Fruit fly (Drosophila melanogaster) whole organism, embryonic: ENCODE results near the gene Jhbp7.
A peak's percentile ranks its signal among the peaks of the same experiment; 100 is the strongest.

Source experiments
- CG10321 ChIP-seq: fragments of 200-800 bp; sonication (Bioruptor generic); IDR thresholded peaks from 2 replicates; pipeline ENCODE4 v1.3.6; 2022; ENCODE audit warnings: missing biosample characterization, missing genetic modification characterization
- CG10654 ChIP-seq: fragments of 200-800 bp; sonication (Bioruptor generic); optimal IDR thresholded peaks from 2 replicates; lab custom pipeline; 2016; ENCODE audit warnings: missing biosample characterization, missing genetic modification characterization
- CG11398 ChIP-seq: fragments of 200-800 bp; sonication (Bioruptor generic); optimal IDR thresholded peaks from 2 replicates; lab custom pipeline; 2016; ENCODE audit warnings: missing biosample characterization, missing genetic modification characterization
- CG11695 ChIP-seq: fragments of 200-800 bp; sonication (Bioruptor generic); IDR thresholded peaks from 3 replicates; pipeline ENCODE4 v1.3.6; 2022; ENCODE audit warnings: missing biosample characterization, missing genetic modification characterization
- CG12391 ChIP-seq: fragments of 200-800 bp; sonication (Bioruptor generic); optimal IDR thresholded peaks from 3 replicates; lab custom pipeline; 2018; ENCODE audit warnings: missing biosample characterization, mild to moderate bottlenecking, missing genetic modification characterization, moderate library complexity
- CG13123 ChIP-seq: fragments of 200-800 bp; sonication (Bioruptor generic); optimal IDR thresholded peaks from 2 replicates; lab custom pipeline; 2016; ENCODE audit warnings: missing biosample characterization, missing genetic modification characterization
- CG13287 ChIP-seq: fragments of 200-800 bp; sonication (Bioruptor generic); IDR thresholded peaks from 2 replicates; pipeline ENCODE4 v1.3.6; 2022; ENCODE audit warnings: missing biosample characterization, missing genetic modification characterization; ENCODE audit not compliant: partially characterized antibody
- CG14860 ChIP-seq: fragments of 200-800 bp; sonication (Bioruptor generic); IDR thresholded peaks from 3 replicates; pipeline ENCODE4 v1.3.6; 2022; ENCODE audit warnings: missing biosample characterization, missing genetic modification characterization; ENCODE audit not compliant: partially characterized antibody
- CG14965 ChIP-seq: fragments of 200-800 bp; sonication (Bioruptor generic); optimal IDR thresholded peaks from 2 replicates; lab custom pipeline; 2016; ENCODE audit warnings: missing biosample characterization, missing genetic modification characterization, borderline replicate concordance
- CG1603 ChIP-seq: fragments of 200-800 bp; sonication (Bioruptor generic); optimal IDR thresholded peaks from 2 replicates; lab custom pipeline; 2019; ENCODE audit warnings: missing biosample characterization, mild to moderate bottlenecking, missing genetic modification characterization, moderate library complexity
- CG17359 ChIP-seq: fragments of 200-800 bp; sonication (Bioruptor generic); optimal IDR thresholded peaks from 3 replicates; lab custom pipeline; 2018; ENCODE audit warnings: missing biosample characterization, mild to moderate bottlenecking, missing genetic modification characterization, moderate library complexity
- CG17568 ChIP-seq: fragments of 200-800 bp; sonication (Bioruptor generic); optimal IDR thresholded peaks from 2 replicates; lab custom pipeline; 2018; ENCODE audit warnings: missing biosample characterization, mild to moderate bottlenecking, missing genetic modification characterization, moderate library complexity
- CG2678 ChIP-seq: fragments of 200-800 bp; sonication (Bioruptor generic); optimal IDR thresholded peaks from 3 replicates; lab custom pipeline; 2019; ENCODE audit warnings: missing biosample characterization, mild to moderate bottlenecking, missing genetic modification characterization, moderate library complexity
- CG3281 ChIP-seq: fragments of 200-800 bp; sonication (Bioruptor generic); optimal IDR thresholded peaks from 3 replicates; lab custom pipeline; 2017; ENCODE audit warnings: missing biosample characterization, mild to moderate bottlenecking, missing genetic modification characterization
- CG3407 ChIP-seq: fragments of 200-800 bp; sonication (Bioruptor generic); optimal IDR thresholded peaks from 2 replicates; lab custom pipeline; 2018; ENCODE audit warnings: missing biosample characterization, mild to moderate bottlenecking, missing genetic modification characterization
- CG6175 ChIP-seq: fragments of 200-800 bp; sonication (Bioruptor generic); IDR thresholded peaks from 3 replicates; pipeline ENCODE4 v1.3.6; 2022; ENCODE audit warnings: missing biosample characterization, missing genetic modification characterization
- CG9876 ChIP-seq: fragments of 200-800 bp; sonication (Bioruptor generic); optimal IDR thresholded peaks from 2 replicates; lab custom pipeline; 2016; ENCODE audit warnings: missing biosample characterization, missing genetic modification characterization
- Dek ChIP-seq: fragments of 200-800 bp; sonication (Bioruptor generic); optimal IDR thresholded peaks from 3 replicates; lab custom pipeline; 2019; ENCODE audit warnings: missing biosample characterization, mild to moderate bottlenecking, missing genetic modification characterization, moderate library complexity
- Dfd ChIP-seq, 2 experiments: fragments of >200 bp; optimal IDR thresholded peaks; 2 replicates each; lab custom pipeline; 2017; ENCODE audit warnings: missing biosample characterization in 2 of 2, missing genetic modification characterization in 2 of 2
- Drgx ChIP-seq: fragments of 200-800 bp; sonication (Bioruptor generic); IDR thresholded peaks from 2 replicates; pipeline ENCODE4 v1.3.6; 2022; ENCODE audit warnings: missing biosample characterization, missing genetic modification characterization
- ERR ChIP-seq: fragments of 200-800 bp; sonication (Bioruptor generic); optimal IDR thresholded peaks from 2 replicates; lab custom pipeline; 2016; ENCODE audit warnings: missing biosample characterization, missing genetic modification characterization
- HLH3B ChIP-seq: fragments of 200-800 bp; sonication (Bioruptor generic); IDR thresholded peaks from 2 replicates; pipeline ENCODE4 v1.3.6; 2022; ENCODE audit warnings: missing biosample characterization, missing genetic modification characterization
- MTF-1 ChIP-seq: fragments of 200-800 bp; sonication (Bioruptor generic); optimal IDR thresholded peaks from 2 replicates; lab custom pipeline; 2018; ENCODE audit warnings: missing biosample characterization, mild to moderate bottlenecking, missing genetic modification characterization, borderline replicate concordance
- Meics ChIP-seq: fragments of 200-800 bp; sonication (Bioruptor generic); optimal IDR thresholded peaks from 2 replicates; lab custom pipeline; 2017; ENCODE audit warnings: missing biosample characterization, mild to moderate bottlenecking, missing genetic modification characterization
- Mrtf ChIP-seq: fragments of 200-800 bp; sonication (Bioruptor generic); IDR thresholded peaks from 3 replicates; pipeline ENCODE4 v1.3.6; 2022; ENCODE audit warnings: missing biosample characterization, missing genetic modification characterization
- NK7.1 ChIP-seq: fragments of 200-800 bp; sonication (Bioruptor generic); optimal IDR thresholded peaks from 3 replicates; lab custom pipeline; 2016; ENCODE audit warnings: missing biosample characterization, missing genetic modification characterization
- NfI ChIP-seq: fragments of 200-800 bp; sonication (Bioruptor generic); optimal IDR thresholded peaks from 3 replicates; lab custom pipeline; 2018; ENCODE audit warnings: missing biosample characterization, mild to moderate bottlenecking, missing genetic modification characterization, moderate library complexity
- Optix ChIP-seq: fragments of 200-800 bp; sonication (Bioruptor generic); IDR thresholded peaks from 3 replicates; pipeline ENCODE4 v1.3.6; 2022; ENCODE audit warnings: missing biosample characterization, missing genetic modification characterization
- PHDP ChIP-seq: fragments of 200-800 bp; sonication (Bioruptor generic); optimal IDR thresholded peaks from 3 replicates; lab custom pipeline; 2018; ENCODE audit warnings: missing biosample characterization, mild to moderate bottlenecking, missing genetic modification characterization, moderate library complexity
- Sox102F ChIP-seq: fragments of 200-800 bp; sonication (Bioruptor generic); optimal IDR thresholded peaks from 2 replicates; lab custom pipeline; 2018; ENCODE audit warnings: missing biosample characterization, mild to moderate bottlenecking, missing genetic modification characterization, moderate library complexity
- Spps ChIP-seq: fragments of 200-800 bp; sonication (Bioruptor generic); optimal IDR thresholded peaks from 2 replicates; lab custom pipeline; 2018; ENCODE audit warnings: missing biosample characterization, mild to moderate bottlenecking, missing genetic modification characterization
- Tbp ChIP-seq: fragments of >200 bp; optimal IDR thresholded peaks from 2 replicates; lab custom pipeline; 2018; ENCODE audit warnings: missing biosample characterization, missing genetic modification characterization
- ase ChIP-seq: fragments of 200-800 bp; sonication (Bioruptor generic); IDR thresholded peaks from 3 replicates; pipeline ENCODE4 v1.3.6; 2022; ENCODE audit warnings: missing biosample characterization, missing genetic modification characterization
- crol ChIP-seq: fragments of 200-800 bp; sonication (Bioruptor generic); IDR thresholded peaks from 2 replicates; pipeline ENCODE4 v1.3.6; 2022; ENCODE audit warnings: missing biosample characterization, missing genetic modification characterization
- dan ChIP-seq: fragments of 200-800 bp; sonication (Bioruptor generic); IDR thresholded peaks from 2 replicates; pipeline ENCODE4 v1.3.6; 2022; ENCODE audit warnings: missing biosample characterization, missing genetic modification characterization
- dati ChIP-seq: fragments of 200-800 bp; sonication (Bioruptor generic); IDR thresholded peaks from 2 replicates; pipeline ENCODE4 v1.3.6; 2022; ENCODE audit warnings: missing biosample characterization, missing genetic modification characterization
- eve ChIP-seq, 2 experiments: fragments of >200 bp; optimal IDR thresholded peaks; 2 replicates each; lab custom pipeline; 2017; ENCODE audit warnings: missing biosample characterization in 2 of 2, missing genetic modification characterization in 2 of 2
- exex ChIP-seq: fragments of 200-800 bp; sonication (Bioruptor generic); optimal IDR thresholded peaks from 4 replicates; lab custom pipeline; 2018; ENCODE audit warnings: missing biosample characterization, mild to moderate bottlenecking, missing genetic modification characterization, moderate library complexity
- fd102C ChIP-seq: fragments of 200-800 bp; sonication (Bioruptor generic); optimal IDR thresholded peaks from 2 replicates; lab custom pipeline; 2018; ENCODE audit warnings: missing biosample characterization, mild to moderate bottlenecking, missing genetic modification characterization, moderate library complexity
- gcm2 ChIP-seq: fragments of 200-800 bp; sonication (Bioruptor generic); optimal IDR thresholded peaks from 2 replicates; lab custom pipeline; 2016; ENCODE audit warnings: missing biosample characterization, missing genetic modification characterization
- grau ChIP-seq: fragments of 200-800 bp; optimal IDR thresholded peaks from 3 replicates; lab custom pipeline; 2019; ENCODE audit warnings: missing biosample characterization, mild to moderate bottlenecking, missing genetic modification characterization, moderate library complexity
- kah ChIP-seq: fragments of 200-800 bp; sonication (Bioruptor generic); optimal IDR thresholded peaks from 2 replicates; lab custom pipeline; 2018; ENCODE audit warnings: missing biosample characterization, mild to moderate bottlenecking, missing genetic modification characterization
- mld ChIP-seq: fragments of 200-800 bp; sonication (Bioruptor generic); IDR thresholded peaks from 3 replicates; pipeline ENCODE4 v1.3.6; 2022; ENCODE audit warnings: missing biosample characterization, missing genetic modification characterization; ENCODE audit not compliant: partially characterized antibody
- org-1 ChIP-seq: fragments of 200-800 bp; sonication (Bioruptor generic); optimal IDR thresholded peaks from 2 replicates; lab custom pipeline; 2017; ENCODE audit warnings: missing biosample characterization, missing genetic modification characterization
- pho ChIP-seq: fragments of 200-800 bp; sonication (Bioruptor generic); optimal IDR thresholded peaks from 2 replicates; lab custom pipeline; 2016; ENCODE audit warnings: missing biosample characterization, missing genetic modification characterization
- prd ChIP-seq, 3 experiments: fragments of >200 bp in 2 of 3; fragments of 200-800 bp in 1 of 3; sonication (Bioruptor generic) in 1 of 3; optimal IDR thresholded peaks in 2 of 3; IDR thresholded peaks in 1 of 3; 2 replicates in 2 of 3; 3 replicates in 1 of 3; pipeline versions ENCODE4 v1.3.6 to Lab custom; 2017 to 2022; ENCODE audit warnings: missing biosample characterization in 1 of 3, missing genetic modification characterization in 1 of 3
- sens ChIP-seq: fragments of 200-800 bp; sonication (Bioruptor generic); peaks from one replicate; lab custom pipeline; 2016; ENCODE audit warnings: missing biosample characterization, missing genetic modification characterization
- sima ChIP-seq: fragments of 200-800 bp; sonication (Bioruptor generic); optimal IDR thresholded peaks from 2 replicates; lab custom pipeline; 2016; ENCODE audit warnings: missing biosample characterization, missing genetic modification characterization
- sqz ChIP-seq: fragments of 200-800 bp; sonication (Bioruptor generic); optimal IDR thresholded peaks from 3 replicates; lab custom pipeline; 2018; ENCODE audit warnings: missing biosample characterization, mild to moderate bottlenecking, missing genetic modification characterization
- sr ChIP-seq: fragments of 200-800 bp; sonication (Bioruptor generic); IDR thresholded peaks from 3 replicates; pipeline ENCODE4 v1.3.6; 2022; ENCODE audit warnings: missing biosample characterization, missing genetic modification characterization
- sug ChIP-seq: fragments of 200-800 bp; optimal IDR thresholded peaks from 2 replicates; lab custom pipeline; 2019; ENCODE audit warnings: missing biosample characterization, mild to moderate bottlenecking, missing genetic modification characterization, moderate library complexity

Gene Jhbp7

DNA sequence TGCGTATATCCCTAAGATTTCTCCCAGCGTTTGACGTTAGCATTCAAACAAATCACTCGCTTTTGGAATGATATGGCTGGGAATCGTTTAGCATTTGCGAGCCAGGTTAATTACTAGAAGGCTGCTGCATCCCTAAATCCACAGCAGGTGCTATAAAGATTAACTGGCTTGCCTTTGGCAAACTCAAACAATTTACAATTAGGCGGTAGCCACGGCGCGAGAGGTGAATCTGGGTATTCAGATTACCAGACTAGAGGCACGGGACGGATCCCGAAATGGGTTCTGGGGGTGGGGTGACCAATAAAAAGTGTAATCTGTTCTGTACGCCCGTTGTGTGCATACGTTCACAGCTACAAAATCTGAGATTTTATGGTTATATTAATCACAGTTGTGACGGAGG is 43.8 kb downstream of the Jhbp7 start, which contains the start of gene CG11892 (continued):
- no peak for TF ChIP-seq gcm2 (GFP tag; lab: Kevin White, UChicago)
- TF ChIP-seq Optix (GFP tag; lab: Robert Waterston, UW): no peak
- TF ChIP-seq PHDP (tag; lab: Kevin White, UChicago): peak; percentile 58
- peak; percentile 55 for TF ChIP-seq Meics (GFP tag; lab: Kevin White, UChicago)
- TF ChIP-seq CG14860 (GFP tag; lab: Robert Waterston, UW): no peak
- TF ChIP-seq CG11695 (GFP tag; lab: Robert Waterston, UW): 0 out of 3 replicates have a peak, but pooled peaks have one; percentile 20
- TF ChIP-seq CG10654: no peak
- peak; percentile 60 for TF ChIP-seq CG17359 (tag; lab: Kevin White, UChicago)
- no peak for TF ChIP-seq CG12391 (tag; lab: Kevin White, UChicago)
- TF ChIP-seq CG11398 (GFP tag; lab: Kevin White, UChicago): no peak
- TF ChIP-seq CG1603 (tag; lab: Kevin White, UChicago): peak; percentile 56
- no peak for TF ChIP-seq Drgx (GFP tag; lab: Robert Waterston, UW)
- no peak for TF ChIP-seq crol
- TF ChIP-seq CG10321: no peak
- no peak for TF ChIP-seq sqz
- TF ChIP-seq NfI: peak; percentile 41
- TF ChIP-seq grau (tag; lab: Kevin White, UChicago): no peak
- peak; percentile 42 for TF ChIP-seq CG3407
- no peak for TF ChIP-seq Mrtf (GFP tag; lab: Robert Waterston, UW)
- TF ChIP-seq CG6175 (GFP tag; lab: Robert Waterston, UW): no peak
- peak; percentile 15 for TF ChIP-seq exex (tag; lab: Kevin White, UChicago)
- no peak for TF ChIP-seq ERR (GFP tag; lab: Kevin White, UChicago)
- no peak for TF ChIP-seq CG13123 (GFP tag; lab: Kevin White, UChicago)
- TF ChIP-seq org-1: peak; percentile 21
- no peak for TF ChIP-seq mld
- no peak for TF ChIP-seq sens (GFP tag; lab: Kevin White, UChicago)
- no peak for TF ChIP-seq HLH3B (GFP tag; lab: Robert Waterston, UW)
- no peak for TF ChIP-seq sr (GFP tag; lab: Robert Waterston, UW)
- TF ChIP-seq dan (GFP tag; lab: Robert Waterston, UW): no peak
- peak; percentile 65 for TF ChIP-seq CG2678
- peak; percentile 66 for TF ChIP-seq CG3281 (GFP tag; lab: Kevin White, UChicago)
- TF ChIP-seq pho (GFP tag; lab: Kevin White, UChicago): no peak
- no peak for TF ChIP-seq Dfd (GFP tag; optimal IDR thresholded peaks at IDR 0.05; lab: Kevin White, UChicago)
- no peak for TF ChIP-seq prd (optimal IDR thresholded peaks at IDR 0.05; lab: Kevin White, UChicago)
- no peak for TF ChIP-seq prd (GFP tag; IDR thresholded peaks at IDR 0.05; lab: Robert Waterston, UW)
- no peak for TF ChIP-seq CG13287 (GFP tag; lab: Robert Waterston, UW)
- no peak for TF ChIP-seq NK7.1
- TF ChIP-seq Sox102F (GFP tag; lab: Kevin White, UChicago): peak; percentile 37
- peak; percentile 49 for TF ChIP-seq CG17568
- TF ChIP-seq Dek (tag; lab: Kevin White, UChicago): no peak
- peak; percentile 48 for TF ChIP-seq sug (tag; lab: Kevin White, UChicago)
- no peak for TF ChIP-seq sima (GFP tag; lab: Kevin White, UChicago)
- TF ChIP-seq dati (GFP tag; lab: Robert Waterston, UW): no peak
- peak; percentile 69 for TF ChIP-seq MTF-1 (GFP tag; lab: Kevin White, UChicago)
- no peak for TF ChIP-seq kah
- no peak for TF ChIP-seq Spps (tag; lab: Kevin White, UChicago)
- no peak for TF ChIP-seq CG9876
- no peak for TF ChIP-seq fd102C (GFP tag; lab: Kevin White, UChicago)
- no peak for TF ChIP-seq ase
- TF ChIP-seq Tbp: no peak
- no peak for TF ChIP-seq CG14965 (GFP tag; lab: Kevin White, UChicago)
- no peak for TF ChIP-seq eve (GFP tag; optimal IDR thresholded peaks at IDR 0.05; lab: Kevin White, UChicago)
